Worm (Caenorhabditis elegans) whole organism, L4 larva: ENCODE results near the gene syx-16.
A peak's percentile ranks its signal among the peaks of the same experiment; 100 is the strongest.

Experiments used
- D1046.2 ChIP-seq: fragments of 200-800 bp; sonication (Bioruptor generic); IDR thresholded peaks from 2 replicates; pipeline ENCODE4 v1.3.6; 2022; ENCODE audit warnings: missing genetic modification characterization, missing compliant biosample characterization
- F26F4.8 ChIP-seq: fragments of 200-800 bp; sonication (Bioruptor generic); conservative IDR thresholded peaks from 2 replicates; pipeline ENCODE4 v1.3.6; 2022; ENCODE audit warnings: missing genetic modification characterization, missing compliant biosample characterization
- F49E8.2 ChIP-seq: sonication (generic microtip); optimal IDR thresholded peaks from 2 replicates; lab custom pipeline; 2016; ENCODE audit warnings: missing compliant biosample characterization, mild to moderate bottlenecking, missing genetic modification characterization, borderline replicate concordance
- aha-1 ChIP-seq: fragments of 150-350 bp; peaks from one replicate; lab custom pipeline; 2014; ENCODE audit warnings: missing biosample characterization, missing genetic modification characterization
- arid-1 ChIP-seq: fragments of 200-800 bp; sonication (Bioruptor generic); conservative IDR thresholded peaks from 2 replicates; pipeline ENCODE4 v1.3.6; 2022; ENCODE audit warnings: missing genetic modification reagents, missing genetic modification characterization, missing compliant biosample characterization
- ceh-20 ChIP-seq: fragments of 200-800 bp; sonication (Bioruptor generic); IDR thresholded peaks from 2 replicates; pipeline ENCODE4 v1.3.6; 2022; ENCODE audit warnings: missing genetic modification reagents, missing genetic modification characterization, missing compliant biosample characterization
- ceh-44 ChIP-seq: fragments of 200-800 bp; sonication (Bioruptor generic); IDR thresholded peaks from 2 replicates; pipeline ENCODE4 v1.3.6; 2022; ENCODE audit warnings: missing genetic modification reagents, missing genetic modification characterization, missing compliant biosample characterization
- ceh-82 ChIP-seq: sonication (generic microtip); optimal IDR thresholded peaks from 2 replicates; lab custom pipeline; 2017; ENCODE audit warnings: missing biosample characterization, missing genetic modification characterization
- ctbp-1 ChIP-seq: fragments of 200-800 bp; sonication (Bioruptor generic); IDR thresholded peaks from 2 replicates; pipeline ENCODE4 v1.3.6; 2022; ENCODE audit warnings: missing genetic modification reagents, missing genetic modification characterization, missing compliant biosample characterization
- daf-8 ChIP-seq: fragments of 200-800 bp; sonication (Bioruptor generic); IDR thresholded peaks from 2 replicates; pipeline ENCODE4 v1.3.6; 2022; ENCODE audit warnings: missing genetic modification characterization, missing compliant biosample characterization
- dmd-6 ChIP-seq: fragments of 200-800 bp; sonication (Bioruptor generic); IDR thresholded peaks from 2 replicates; pipeline ENCODE4 v1.3.6; 2022; ENCODE audit warnings: missing genetic modification reagents, missing genetic modification characterization, missing compliant biosample characterization
- dmd-8 ChIP-seq: fragments of 200-800 bp; sonication (Bioruptor generic); IDR thresholded peaks from 2 replicates; pipeline ENCODE4 v1.3.6; 2022; ENCODE audit warnings: missing genetic modification characterization, missing compliant biosample characterization
- dmd-9 ChIP-seq: fragments of 200-800 bp; sonication (Bioruptor generic); IDR thresholded peaks from 2 replicates; pipeline ENCODE4 v1.3.6; 2022; ENCODE audit warnings: missing genetic modification reagents, missing genetic modification characterization, missing compliant biosample characterization
- dve-1 ChIP-seq: sonication (generic microtip); optimal IDR thresholded peaks from 2 replicates; lab custom pipeline; 2017; ENCODE audit warnings: antibody characterized with exemption, mild to moderate bottlenecking, missing genetic modification characterization, missing compliant biosample characterization; ENCODE audit not compliant: insufficient read depth
- hif-1 ChIP-seq, 2 experiments: sonication (generic microtip); optimal IDR thresholded peaks; 2 replicates each; lab custom pipeline; 2016 to 2017; ENCODE audit warnings: missing compliant biosample characterization in 2 of 2, missing genetic modification characterization in 2 of 2, missing genetic modification reagents in 2 of 2, missing genotype in 2 of 2, mild to moderate bottlenecking in 1 of 2
- hlh-11 ChIP-seq: fragments of 200-800 bp; sonication (Bioruptor generic); optimal IDR thresholded peaks from 2 replicates; lab custom pipeline; 2018; ENCODE audit warnings: mild to moderate bottlenecking, missing genetic modification characterization, missing compliant biosample characterization
- hlh-30 ChIP-seq: sonication (generic microtip); optimal IDR thresholded peaks from 2 replicates; lab custom pipeline; 2017; ENCODE audit warnings: antibody characterized with exemption, mild to moderate bottlenecking, missing genetic modification characterization, missing compliant biosample characterization; ENCODE audit not compliant: insufficient read depth
- hmg-1.1 ChIP-seq: fragments of 200-800 bp; sonication (Bioruptor generic); IDR thresholded peaks from 2 replicates; pipeline ENCODE4 v1.3.6; 2022; ENCODE audit warnings: missing genetic modification reagents, missing genetic modification characterization, missing compliant biosample characterization
- lim-7 ChIP-seq: fragments of 200-800 bp; sonication (Bioruptor generic); IDR thresholded peaks from 2 replicates; pipeline ENCODE4 v1.3.6; 2022; ENCODE audit warnings: missing genetic modification characterization, missing compliant biosample characterization
- lin-1 ChIP-seq: fragments of 200-800 bp; sonication (Bioruptor generic); IDR thresholded peaks from 2 replicates; pipeline ENCODE4 v1.3.6; 2022; ENCODE audit warnings: missing genetic modification reagents, missing genetic modification characterization, missing compliant biosample characterization
- lin-13 ChIP-seq: fragments of 150-350 bp; optimal IDR thresholded peaks from 2 replicates; lab custom pipeline; 2014; ENCODE audit warnings: missing biosample characterization, missing genetic modification reagents, missing genetic modification characterization
- lin-29 ChIP-seq: fragments of 200-800 bp; sonication (Bioruptor generic); IDR thresholded peaks from 2 replicates; pipeline ENCODE4 v1.3.6; 2022; ENCODE audit warnings: missing genetic modification reagents, missing genetic modification characterization, missing compliant biosample characterization
- lin-38 ChIP-seq: fragments of 200-800 bp; sonication (Bioruptor generic); IDR thresholded peaks from 2 replicates; pipeline ENCODE4 v1.3.6; 2022; ENCODE audit warnings: missing genetic modification reagents, missing genetic modification characterization, missing compliant biosample characterization
- lir-3 ChIP-seq: sonication (generic microtip); optimal IDR thresholded peaks from 2 replicates; lab custom pipeline; 2016; ENCODE audit warnings: mild to moderate bottlenecking, missing genetic modification characterization, missing compliant biosample characterization
- madf-5 ChIP-seq, 2 experiments: fragments of 200-800 bp; sonication (Bioruptor generic); IDR thresholded peaks; 2 replicates each; pipeline ENCODE4 v1.3.6; 2022; ENCODE audit warnings: missing compliant biosample characterization in 2 of 2, missing genetic modification characterization in 2 of 2
- madf-9 ChIP-seq: fragments of 200-800 bp; sonication (Bioruptor generic); conservative IDR thresholded peaks from 2 replicates; pipeline ENCODE4 v1.3.6; 2022; ENCODE audit warnings: missing genetic modification reagents, missing genetic modification characterization, missing compliant biosample characterization
- mdl-1 ChIP-seq, 2 experiments: fragments of 150-350 bp in 1 of 2; sonication (generic microtip) in 1 of 2; optimal IDR thresholded peaks; 2 replicates each; lab custom pipeline; 2014 to 2017; ENCODE audit warnings: missing biosample characterization in 2 of 2, missing genetic modification characterization in 2 of 2
- mdt-29 ChIP-seq: fragments of 200-800 bp; sonication (Bioruptor generic); IDR thresholded peaks from 2 replicates; pipeline ENCODE4 v1.3.6; 2022; ENCODE audit warnings: missing genetic modification reagents, missing genetic modification characterization, missing compliant biosample characterization
- mes-2 ChIP-seq: sonication (generic microtip); optimal IDR thresholded peaks from 2 replicates; lab custom pipeline; 2016; ENCODE audit warnings: missing genotype, mild to moderate bottlenecking, missing genetic modification characterization, missing compliant biosample characterization; ENCODE audit not compliant: poor library complexity, severe bottlenecking
- mxl-2 ChIP-seq: fragments of 200-800 bp; sonication (Bioruptor generic); conservative IDR thresholded peaks from 2 replicates; pipeline ENCODE4 v1.3.6; 2022; ENCODE audit warnings: missing genetic modification reagents, missing genetic modification characterization, missing compliant biosample characterization
- mxl-3 ChIP-seq: fragments of 200-800 bp; sonication (Bioruptor generic); optimal IDR thresholded peaks from 2 replicates; lab custom pipeline; 2018; ENCODE audit warnings: mild to moderate bottlenecking, missing genetic modification characterization, missing compliant biosample characterization
- nhr-41 ChIP-seq: fragments of 200-800 bp; sonication (Bioruptor generic); IDR thresholded peaks from 2 replicates; pipeline ENCODE4 v1.3.6; 2022; ENCODE audit warnings: missing genetic modification reagents, missing genetic modification characterization, missing compliant biosample characterization
- nhr-48 ChIP-seq: sonication (generic microtip); optimal IDR thresholded peaks from 2 replicates; lab custom pipeline; 2016; ENCODE audit warnings: mild to moderate bottlenecking, missing genetic modification characterization, missing compliant biosample characterization
- nhr-77 ChIP-seq: fragments of 150-350 bp; optimal IDR thresholded peaks from 2 replicates; lab custom pipeline; 2014; ENCODE audit warnings: missing biosample characterization, missing genetic modification characterization
- rbr-2 ChIP-seq: sonication (generic microtip); optimal IDR thresholded peaks from 2 replicates; lab custom pipeline; 2016; ENCODE audit warnings: missing genotype, missing genetic modification characterization, missing compliant biosample characterization
- saeg-2 ChIP-seq: fragments of 200-800 bp; sonication (Bioruptor generic); IDR thresholded peaks from 2 replicates; pipeline ENCODE4 v1.3.6; 2022; ENCODE audit warnings: missing genetic modification reagents, missing genetic modification characterization, missing compliant biosample characterization
- spr-3 ChIP-seq: fragments of 200-800 bp; sonication (Bioruptor generic); optimal IDR thresholded peaks from 2 replicates; lab custom pipeline; 2018; ENCODE audit warnings: mild to moderate bottlenecking, missing genetic modification characterization, missing compliant biosample characterization
- unc-62 ChIP-seq, 3 experiments: fragments of 150-350 bp in 1 of 3; sonication (generic microtip); optimal IDR thresholded peaks in 2 of 3; peaks in 1 of 3; 1 replicate in 1 of 3; 2 replicates in 2 of 3; lab custom pipeline; 2014 to 2017; ENCODE audit warnings: missing biosample characterization in 3 of 3, missing genetic modification characterization in 3 of 3, missing genetic modification reagents in 3 of 3, missing genotype in 1 of 3
- vab-7 ChIP-seq: fragments of 200-800 bp; sonication (Bioruptor generic); IDR thresholded peaks from 2 replicates; pipeline ENCODE4 v1.3.6; 2022; ENCODE audit warnings: missing genetic modification reagents, missing genetic modification characterization, missing compliant biosample characterization
- zfp-2 ChIP-seq: sonication (generic microtip); optimal IDR thresholded peaks from 2 replicates; lab custom pipeline; 2016; ENCODE audit warnings: mild to moderate bottlenecking, missing genetic modification characterization, missing compliant biosample characterization
- zfp-3 ChIP-seq: fragments of 200-800 bp; sonication (Bioruptor generic); conservative IDR thresholded peaks from 2 replicates; pipeline ENCODE4 v1.3.6; 2022; ENCODE audit warnings: missing genetic modification reagents, missing genetic modification characterization, missing compliant biosample characterization
- zip-11 ChIP-seq: fragments of 200-800 bp; sonication (Bioruptor generic); IDR thresholded peaks from 2 replicates; pipeline ENCODE4 v1.3.6; 2022; ENCODE audit warnings: missing genetic modification characterization, missing compliant biosample characterization

Gene syx-16

DNA sequence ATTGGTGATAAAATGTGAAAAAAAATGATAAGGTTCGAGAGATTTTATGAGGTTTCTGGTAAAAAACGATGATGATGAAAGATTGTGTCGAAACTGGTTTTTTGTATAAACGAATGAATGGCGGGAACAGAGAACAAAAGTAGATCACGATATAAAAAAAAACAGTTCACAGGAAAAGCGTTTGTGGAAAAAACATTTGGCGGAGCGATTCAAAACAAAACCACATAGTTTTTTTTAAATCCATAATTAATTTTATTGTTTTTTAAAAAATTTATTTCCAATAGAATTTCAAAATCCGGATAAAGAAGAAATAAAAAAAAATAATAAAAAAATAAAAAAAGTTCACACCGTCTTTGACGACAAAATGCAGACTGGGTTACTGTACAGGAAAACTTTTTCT lies 6.5 kb upstream of the syx-16 start, which contains the start of gene ZC155.4:
TSS of gene ZC155.4 (minus strand) at position 101 of the 400 bp plus-strand sequence.
- TF ChIP-seq ctbp-1 (GFP tag; lab: Robert Waterston, UW) = no peak
- TF ChIP-seq unc-62 (GFP tag; optimal IDR thresholded peaks at IDR 0.05 in 1 of 2; lab: Kevin White, UChicago) = no peak
- TF ChIP-seq unc-62 (tag; optimal IDR thresholded peaks at IDR 0.05; lab: Kevin White, UChicago) = no peak
- TF ChIP-seq ceh-82 (tag; lab: Kevin White, UChicago) = no peak
- no peak for TF ChIP-seq hlh-11
- no peak for TF ChIP-seq daf-8
- no peak for TF ChIP-seq mdt-29 (GFP tag; lab: Robert Waterston, UW)

DNA sequence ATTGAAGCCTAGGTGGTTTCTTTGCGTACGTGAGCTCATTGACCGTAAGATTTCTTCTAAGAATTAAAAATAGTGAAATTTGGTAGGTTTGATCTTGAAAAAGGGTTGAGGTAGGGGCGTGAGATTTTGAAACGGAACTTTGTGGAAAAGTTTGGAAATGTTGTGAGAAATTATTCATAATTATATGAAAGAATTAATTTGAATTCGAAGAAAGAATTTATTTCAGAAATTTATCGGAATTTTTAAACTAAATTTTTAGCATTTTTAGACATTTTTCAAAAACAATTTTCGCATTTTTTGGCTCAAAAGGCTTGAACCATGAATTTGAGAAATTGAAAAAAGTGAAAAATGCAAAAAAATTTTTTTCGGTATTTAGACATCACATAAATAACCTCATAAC lies 5.3 kb upstream of the syx-16 start:
- no peak for TF ChIP-seq madf-5 (GFP tag; IDR thresholded peaks at IDR 0.05; lab: Robert Waterston, UW)
- peak in 1 of 2 experiments; percentile 90 for TF ChIP-seq unc-62 (GFP tag; optimal IDR thresholded peaks at IDR 0.05 in 1 of 2; lab: Kevin White, UChicago)
- TF ChIP-seq unc-62 (tag; optimal IDR thresholded peaks at IDR 0.05; lab: Kevin White, UChicago) = no peak

DNA sequence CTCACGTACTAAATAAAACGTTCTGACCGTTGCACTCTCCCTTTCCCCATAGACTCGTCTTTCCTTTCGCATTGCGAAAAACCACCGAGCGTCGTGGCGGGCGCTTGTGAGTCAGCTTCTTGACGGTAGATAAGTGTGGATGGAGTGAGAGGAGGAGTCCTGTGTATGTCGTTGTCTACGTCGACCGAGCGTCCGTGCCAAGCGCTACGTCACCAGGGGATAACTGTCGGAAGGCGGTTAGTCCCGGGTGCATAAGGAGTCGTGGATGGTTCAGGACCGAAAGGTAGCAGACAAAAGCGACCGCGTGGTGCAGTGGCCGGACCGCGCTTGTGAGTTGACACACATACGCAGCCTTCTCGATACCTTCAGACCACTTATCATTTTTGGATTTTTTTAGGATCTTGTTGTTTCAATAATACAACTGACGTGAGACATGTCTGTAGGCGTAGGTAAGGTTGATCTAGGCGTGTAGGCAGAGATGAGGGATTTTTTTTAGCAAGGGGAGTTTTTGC lies 2.3 kb upstream of the syx-16 start:
- peak; percentile 64 for TF ChIP-seq madf-9 (GFP tag; lab: Robert Waterston, UW)
- peak; percentile 80 for TF ChIP-seq lin-38 (GFP tag; lab: Robert Waterston, UW)
- peak; percentile 6; the same call in 1 of the 2 replicates for TF ChIP-seq ceh-44 (GFP tag; lab: Robert Waterston, UW)
- peak; percentile 88; the same call in 1 of the 2 replicates for TF ChIP-seq daf-8
- peak; percentile 68 for TF ChIP-seq dmd-8 (GFP tag; lab: Robert Waterston, UW)
- peak; percentile 73 for TF ChIP-seq lin-1 (GFP tag; lab: Robert Waterston, UW)
- TF ChIP-seq nhr-41 = peak; percentile 71
- TF ChIP-seq hmg-1.1 (GFP tag; lab: Robert Waterston, UW) = peak; percentile 81; the same call in 1 of the 2 replicates
- peak; percentile 76 for TF ChIP-seq spr-3 (GFP tag; lab: Kevin White, UChicago)
- TF ChIP-seq lin-13 (GFP tag; lab: Kevin White, UChicago) = peak; percentile 70
- TF ChIP-seq hif-1 (tag; optimal IDR thresholded peaks at IDR 0.05; lab: Kevin White, UChicago) = peak; percentile 41 to 62
- TF ChIP-seq madf-5 (GFP tag; IDR thresholded peaks at IDR 0.05; lab: Robert Waterston, UW) = peak in 1 of 2 experiments; percentile 26; a peak in 1 of 4 replicates
- TF ChIP-seq mxl-2 (GFP tag; lab: Robert Waterston, UW) = 0 out of 2 replicates have a peak, but pooled peaks have one; percentile 18
- TF ChIP-seq mes-2 (tag; lab: Kevin White, UChicago) = peak; percentile 23
- TF ChIP-seq D1046.2 = 0 out of 2 replicates have a peak, but pooled peaks have one; percentile 49
- peak; percentile 86 for TF ChIP-seq mxl-3 (GFP tag; lab: Kevin White, UChicago)
- peak; percentile 84 for TF ChIP-seq ctbp-1 (GFP tag; lab: Robert Waterston, UW)
- peak; percentile 11 for TF ChIP-seq zfp-2 (tag; lab: Kevin White, UChicago)
- TF ChIP-seq F49E8.2 (tag; lab: Kevin White, UChicago) = peak; percentile 55
- TF ChIP-seq hlh-30 (tag; lab: Kevin White, UChicago) = peak; percentile 56
- peak; percentile 78; the same call in 1 of the 2 replicates for TF ChIP-seq ceh-20
- TF ChIP-seq lim-7 (GFP tag; lab: Robert Waterston, UW) = peak; percentile 57; the same call in 1 of the 2 replicates
- 0 out of 2 replicates have a peak, but pooled peaks have one; percentile 59 for TF ChIP-seq saeg-2 (GFP tag; lab: Robert Waterston, UW)
- TF ChIP-seq mdl-1 (tag; optimal IDR thresholded peaks at IDR 0.05; lab: Kevin White, UChicago) = peak in 1 of 2 experiments; percentile 40
- TF ChIP-seq lin-29 = peak; percentile 53; the same call in 1 of the 2 replicates
- peak; percentile 77 for TF ChIP-seq nhr-48 (tag; lab: Kevin White, UChicago)
- TF ChIP-seq vab-7 (GFP tag; lab: Robert Waterston, UW) = peak; percentile 75
- 0 out of 2 replicates have a peak, but pooled peaks have one; percentile 8 for TF ChIP-seq dmd-9 (GFP tag; lab: Robert Waterston, UW)
- TF ChIP-seq zfp-3 (GFP tag; lab: Robert Waterston, UW) = peak; percentile 53; the same call in 1 of the 2 replicates
- 0 out of 2 replicates have a peak, but pooled peaks have one; percentile 68 for TF ChIP-seq zip-11
- peak; percentile 74 for TF ChIP-seq dmd-6 (GFP tag; lab: Robert Waterston, UW)
- TF ChIP-seq mdt-29 (GFP tag; lab: Robert Waterston, UW) = peak; percentile 76
- TF ChIP-seq nhr-77 = peak; percentile 27
- peak; percentile 70 for TF ChIP-seq dve-1 (tag; lab: Kevin White, UChicago)
- TF ChIP-seq aha-1 = peak; percentile 14
- peak; percentile 78 for TF ChIP-seq rbr-2
- peak; percentile 82; the same call in 1 of the 2 replicates for TF ChIP-seq arid-1 (GFP tag; lab: Robert Waterston, UW)
- TF ChIP-seq F26F4.8 = 0 out of 2 replicates have a peak, but pooled peaks have one; percentile 61
- peak; percentile 43 for TF ChIP-seq lir-3
